Worm (Caenorhabditis elegans) whole organism, L1 larva: ENCODE data around the gene cyn-10.

Source experiments
- C34B4.2 ChIP-seq: sonication (generic microtip); optimal IDR thresholded peaks from 2 replicates; lab custom pipeline; 2017; ENCODE audit warnings: mild to moderate bottlenecking, missing genetic modification characterization, missing compliant biosample characterization
- F16B12.6 ChIP-seq: fragments of 150-350 bp; optimal IDR thresholded peaks from 2 replicates; lab custom pipeline; 2014; ENCODE audit warnings: missing biosample characterization, missing genetic modification characterization
- Y116A8C.19 ChIP-seq: sonication (generic microtip); optimal IDR thresholded peaks from 2 replicates; lab custom pipeline; 2016; ENCODE audit warnings: missing compliant biosample characterization, missing genetic modification characterization, borderline replicate concordance
- aha-1 ChIP-seq: fragments of 150-350 bp; optimal IDR thresholded peaks from 2 replicates; lab custom pipeline; 2014; ENCODE audit warnings: missing biosample characterization, missing genetic modification characterization
- alr-1 ChIP-seq: fragments of 200-800 bp; sonication (Bioruptor generic); optimal IDR thresholded peaks from 2 replicates; lab custom pipeline; 2018; ENCODE audit warnings: borderline replicate concordance, mild to moderate bottlenecking, missing genetic modification characterization, missing compliant biosample characterization
- aly-2 ChIP-seq: fragments of 150-350 bp; optimal IDR thresholded peaks from 2 replicates; lab custom pipeline; 2014; ENCODE audit warnings: missing biosample characterization, missing genetic modification characterization
- ama-1 ChIP-seq: fragments of 150-350 bp; optimal IDR thresholded peaks from 2 replicates; lab custom pipeline; 2014
- blmp-1 ChIP-seq: fragments of 150-350 bp; optimal IDR thresholded peaks from 2 replicates; lab custom pipeline; 2014; ENCODE audit warnings: missing biosample characterization, missing genetic modification characterization
- ces-1 ChIP-seq: fragments of 150-350 bp; optimal IDR thresholded peaks from 2 replicates; lab custom pipeline; 2014; ENCODE audit warnings: missing biosample characterization, missing genetic modification reagents, missing genetic modification characterization
- dpl-1 ChIP-seq, 3 experiments: fragments of 150-350 bp in 2 of 3; sonication (generic microtip) in 1 of 3; optimal IDR thresholded peaks; 2 replicates each; lab custom pipeline; 2014 to 2017; ENCODE audit warnings: missing biosample characterization in 3 of 3, missing genetic modification characterization in 3 of 3, missing genetic modification reagents in 3 of 3
- efl-3 ChIP-seq: fragments of 200-800 bp; sonication (Bioruptor generic); optimal IDR thresholded peaks from 2 replicates; lab custom pipeline; 2018; ENCODE audit warnings: mild to moderate bottlenecking, missing genetic modification characterization, missing compliant biosample characterization
- egl-27 ChIP-seq, 2 experiments: fragments of 150-350 bp in 1 of 2; sonication (generic microtip); optimal IDR thresholded peaks; 3 replicates each; lab custom pipeline; 2017 to 2018; ENCODE audit warnings: missing biosample characterization in 2 of 2, missing genetic modification characterization in 2 of 2, missing genetic modification reagents in 2 of 2
- elt-2 ChIP-seq: sonication (generic microtip); optimal IDR thresholded peaks from 2 replicates; lab custom pipeline; 2016; ENCODE audit warnings: missing genetic modification characterization, mild to moderate bottlenecking, inconsistent platforms, missing compliant biosample characterization, missing genetic modification reagents
- ets-5 ChIP-seq: fragments of 200-800 bp; sonication (Bioruptor generic); IDR thresholded peaks from 2 replicates; pipeline ENCODE4 v1.3.6; 2022; ENCODE audit warnings: missing genetic modification characterization, missing compliant biosample characterization
- fkh-10 ChIP-seq: sonication (generic microtip); optimal IDR thresholded peaks from 2 replicates; lab custom pipeline; 2017; ENCODE audit warnings: missing biosample characterization, missing genetic modification reagents, missing genetic modification characterization
- fkh-4 ChIP-seq: sonication (generic microtip); optimal IDR thresholded peaks from 2 replicates; lab custom pipeline; 2016; ENCODE audit warnings: missing compliant biosample characterization, missing genetic modification characterization, borderline replicate concordance
- fkh-8 ChIP-seq: sonication (generic microtip); optimal IDR thresholded peaks from 2 replicates; lab custom pipeline; 2016; ENCODE audit warnings: mild to moderate bottlenecking, missing genetic modification characterization, missing compliant biosample characterization
- hlh-17 ChIP-seq: fragments of 200-800 bp; sonication (Bioruptor generic); optimal IDR thresholded peaks from 2 replicates; lab custom pipeline; 2018; ENCODE audit warnings: missing genetic modification characterization, mild to moderate bottlenecking, missing compliant biosample characterization, moderate library complexity, borderline replicate concordance
- hpl-2 ChIP-seq: fragments of 150-350 bp; optimal IDR thresholded peaks from 2 replicates; lab custom pipeline; 2014; ENCODE audit warnings: missing biosample characterization, missing genetic modification reagents, missing genetic modification characterization
- isw-1 ChIP-seq: fragments of 200-800 bp; sonication (Bioruptor generic); IDR thresholded peaks from 2 replicates; pipeline ENCODE4 v1.3.6; 2022; ENCODE audit warnings: missing genetic modification characterization, missing compliant biosample characterization
- jun-1 ChIP-seq: fragments of 150-350 bp; optimal IDR thresholded peaks from 2 replicates; lab custom pipeline; 2014; ENCODE audit warnings: missing biosample characterization, missing genetic modification reagents, missing genetic modification characterization
- lin-35 ChIP-seq, 2 experiments: fragments of 150-350 bp; optimal IDR thresholded peaks; 2 replicates each; lab custom pipeline; 2014; ENCODE audit warnings: missing biosample characterization in 2 of 2, missing genetic modification characterization in 2 of 2, missing genetic modification reagents in 2 of 2
- lir-3 ChIP-seq: sonication (generic microtip); optimal IDR thresholded peaks from 2 replicates; lab custom pipeline; 2016; ENCODE audit warnings: mild to moderate bottlenecking, missing genetic modification characterization, moderate library complexity, missing compliant biosample characterization; ENCODE audit not compliant: poor library complexity
- lsy-2 ChIP-seq, 2 experiments: fragments of 150-350 bp; optimal IDR thresholded peaks; 2 replicates each; lab custom pipeline; 2014; ENCODE audit warnings: missing biosample characterization in 2 of 2, missing genetic modification characterization in 2 of 2
- mab-9 ChIP-seq: fragments of 200-800 bp; sonication (Bioruptor generic); IDR thresholded peaks from 2 replicates; pipeline ENCODE4 v1.3.6; 2022; ENCODE audit warnings: missing genetic modification reagents, missing genetic modification characterization, missing compliant biosample characterization
- mdl-1 ChIP-seq, 2 experiments: fragments of 150-350 bp; optimal IDR thresholded peaks; 2 replicates each; lab custom pipeline; 2014 to 2017; ENCODE audit warnings: missing biosample characterization in 2 of 2, missing genetic modification characterization in 2 of 2, inconsistent platforms in 1 of 2
- mef-2 ChIP-seq: fragments of 150-350 bp; optimal IDR thresholded peaks from 2 replicates; lab custom pipeline; 2014; ENCODE audit warnings: missing biosample characterization, missing genetic modification characterization
- mep-1 ChIP-seq: fragments of 150-350 bp; optimal IDR thresholded peaks from 2 replicates; lab custom pipeline; 2014; ENCODE audit warnings: missing biosample characterization, missing genetic modification characterization
- nhr-11 ChIP-seq: fragments of 150-350 bp; optimal IDR thresholded peaks from 2 replicates; lab custom pipeline; 2014; ENCODE audit warnings: missing biosample characterization, missing genetic modification characterization
- nhr-12 ChIP-seq: sonication (generic microtip); optimal IDR thresholded peaks from 2 replicates; lab custom pipeline; 2017; ENCODE audit warnings: missing biosample characterization, missing genetic modification characterization
- nhr-19 ChIP-seq: fragments of 200-800 bp; sonication (Bioruptor generic); conservative IDR thresholded peaks from 2 replicates; pipeline ENCODE4 v1.3.6; 2022; ENCODE audit warnings: missing genetic modification characterization, missing compliant biosample characterization
- nhr-20 ChIP-seq: sonication (generic microtip); optimal IDR thresholded peaks from 2 replicates; lab custom pipeline; 2016; ENCODE audit warnings: mild to moderate bottlenecking, missing genetic modification characterization, missing compliant biosample characterization
- nhr-76 ChIP-seq: sonication (generic microtip); optimal IDR thresholded peaks from 2 replicates; lab custom pipeline; 2017; ENCODE audit warnings: missing biosample characterization, missing genetic modification characterization
- nhr-77 ChIP-seq: fragments of 150-350 bp; optimal IDR thresholded peaks from 2 replicates; lab custom pipeline; 2014; ENCODE audit warnings: missing biosample characterization, missing genetic modification characterization
- nhr-84 ChIP-seq: sonication (generic microtip); optimal IDR thresholded peaks from 2 replicates; lab custom pipeline; 2017; ENCODE audit warnings: missing biosample characterization, missing genetic modification characterization
- nhr-85 ChIP-seq: sonication (generic microtip); peaks from one replicate; lab custom pipeline; 2016; ENCODE audit warnings: missing genetic modification characterization, inconsistent platforms, missing compliant biosample characterization
- pag-3 ChIP-seq: sonication (generic microtip); optimal IDR thresholded peaks from 2 replicates; lab custom pipeline; 2017; ENCODE audit warnings: missing genetic modification characterization, mild to moderate bottlenecking, missing compliant biosample characterization, antibody characterized with exemption, borderline replicate concordance; ENCODE audit not compliant: insufficient read depth
- pax-3 ChIP-seq: fragments of 200-800 bp; sonication (Bioruptor generic); optimal IDR thresholded peaks from 2 replicates; lab custom pipeline; 2018; ENCODE audit warnings: mild to moderate bottlenecking, missing genetic modification characterization, moderate library complexity, missing compliant biosample characterization
- pqm-1 ChIP-seq: sonication (generic microtip); optimal IDR thresholded peaks from 3 replicates; lab custom pipeline; 2017; ENCODE audit warnings: missing biosample characterization, missing genetic modification characterization
- rnt-1 ChIP-seq: sonication (generic microtip); optimal IDR thresholded peaks from 2 replicates; lab custom pipeline; 2016; ENCODE audit warnings: mild to moderate bottlenecking, missing genetic modification characterization, moderate library complexity, missing compliant biosample characterization
- skn-1 ChIP-seq: fragments of 150-350 bp; optimal IDR thresholded peaks from 2 replicates; lab custom pipeline; 2014; ENCODE audit warnings: missing biosample characterization, missing genetic modification characterization
- snu-23 ChIP-seq: sonication (generic microtip); optimal IDR thresholded peaks from 2 replicates; lab custom pipeline; 2016; ENCODE audit warnings: missing genetic modification characterization, missing compliant biosample characterization
- sox-4 ChIP-seq: sonication (generic microtip); optimal IDR thresholded peaks from 2 replicates; lab custom pipeline; 2016; ENCODE audit warnings: missing genetic modification characterization, missing compliant biosample characterization
- sptf-1 ChIP-seq: fragments of 150-350 bp; optimal IDR thresholded peaks from 2 replicates; lab custom pipeline; 2014; ENCODE audit warnings: missing biosample characterization, missing genetic modification characterization
- swsn-7 ChIP-seq: sonication (generic microtip); optimal IDR thresholded peaks from 2 replicates; lab custom pipeline; 2016; ENCODE audit warnings: missing genetic modification characterization, missing compliant biosample characterization
- tbx-2 ChIP-seq: sonication (generic microtip); optimal IDR thresholded peaks from 2 replicates; lab custom pipeline; 2016; ENCODE audit warnings: missing genetic modification characterization, missing compliant biosample characterization
- tlp-1 ChIP-seq: fragments of 150-350 bp; optimal IDR thresholded peaks from 2 replicates; lab custom pipeline; 2014; ENCODE audit warnings: missing biosample characterization, missing genetic modification characterization
- unc-30 ChIP-seq: sonication (generic microtip); optimal IDR thresholded peaks from 2 replicates; lab custom pipeline; 2017; ENCODE audit warnings: missing biosample characterization, missing genetic modification characterization
- unc-62 ChIP-seq: fragments of 150-350 bp; optimal IDR thresholded peaks from 2 replicates; lab custom pipeline; 2014; ENCODE audit warnings: missing biosample characterization, missing genetic modification reagents, missing genetic modification characterization
- unc-86 ChIP-seq: sonication (generic microtip); optimal IDR thresholded peaks from 2 replicates; lab custom pipeline; 2016; ENCODE audit warnings: missing genetic modification characterization, missing compliant biosample characterization
- unc-98 ChIP-seq: fragments of 200-800 bp; sonication (Bioruptor generic); IDR thresholded peaks from 2 replicates; pipeline ENCODE4 v1.3.6; 2022; ENCODE audit warnings: missing genetic modification characterization, missing compliant biosample characterization
- zag-1 ChIP-seq: fragments of 150-350 bp; optimal IDR thresholded peaks from 2 replicates; lab custom pipeline; 2014; ENCODE audit warnings: missing biosample characterization, missing genetic modification characterization
- ztf-11 ChIP-seq, 2 experiments: sonication (generic microtip); optimal IDR thresholded peaks; 2 replicates each; lab custom pipeline; 2016 to 2017; ENCODE audit warnings: missing genetic modification characterization in 2 of 2, missing biosample characterization in 1 of 2, missing compliant biosample characterization in 1 of 2
- ztf-4 ChIP-seq: fragments of 150-350 bp; optimal IDR thresholded peaks from 2 replicates; lab custom pipeline; 2014; ENCODE audit warnings: missing biosample characterization, missing genetic modification characterization

Gene cyn-10

DNA sequence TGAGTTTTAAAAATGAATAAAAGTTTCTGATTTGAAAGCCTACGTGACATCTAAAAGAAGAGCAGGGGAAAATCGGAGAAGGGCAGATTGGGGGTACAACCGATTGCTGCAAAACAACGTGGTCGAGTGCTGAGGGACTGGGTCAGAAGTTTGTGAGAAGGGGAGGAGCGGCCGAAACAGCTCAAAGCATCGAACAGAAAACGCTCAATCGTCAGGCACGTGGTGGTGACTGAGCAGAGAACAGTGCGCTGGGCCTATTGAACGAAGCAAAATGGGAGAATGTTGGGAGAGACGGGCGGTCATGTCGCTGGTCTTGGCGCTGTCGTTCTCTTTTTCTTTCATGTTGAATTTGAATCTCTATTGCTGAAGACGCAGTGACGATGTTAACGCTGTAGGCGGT, 22.0 kb downstream of the cyn-10 start (continued):
- peak in 2 of 3 experiments; percentile 15 to 38 for TF ChIP-seq dpl-1 (GFP tag; optimal IDR thresholded peaks at IDR 0.05; lab: Kevin White, UChicago)
- TF ChIP-seq swsn-7 = peak; percentile 60
- TF ChIP-seq lin-35 (GFP tag; optimal IDR thresholded peaks at IDR 0.05; lab: Kevin White, UChicago) = peak; percentile 33 to 77
- TF ChIP-seq alr-1 (tag; lab: Kevin White, UChicago) = no peak
- no peak for TF ChIP-seq mep-1 (tag; lab: Kevin White, UChicago)
- peak; percentile 48 for TF ChIP-seq tbx-2 (tag; lab: Kevin White, UChicago)
- TF ChIP-seq isw-1 = 0 out of 2 replicates have a peak, but pooled peaks have one; percentile 1
- TF ChIP-seq sptf-1 (tag; lab: Kevin White, UChicago) = no peak
- no peak for TF ChIP-seq mab-9 (GFP tag; lab: Robert Waterston, UW)
- TF ChIP-seq fkh-10 (GFP tag; lab: Kevin White, UChicago) = no peak
- TF ChIP-seq ces-1 (GFP tag; lab: Kevin White, UChicago) = no peak
- TF ChIP-seq pqm-1 (tag; lab: Kevin White, UChicago) = no peak
- TF ChIP-seq nhr-84 (tag; lab: Kevin White, UChicago) = no peak
- TF ChIP-seq nhr-20 (tag; lab: Kevin White, UChicago) = peak; percentile 81
- peak in 1 of 2 experiments; percentile 95 for TF ChIP-seq mdl-1 (tag; optimal IDR thresholded peaks at IDR 0.05; lab: Kevin White, UChicago)
- TF ChIP-seq nhr-19 (GFP tag; lab: Robert Waterston, UW) = peak; percentile 96
- no peak for TF ChIP-seq unc-62
- TF ChIP-seq nhr-76 (tag; lab: Kevin White, UChicago) = no peak
- TF ChIP-seq hpl-2 (GFP tag; lab: Kevin White, UChicago) = no peak
- TF ChIP-seq jun-1 (tag; lab: Kevin White, UChicago) = peak; percentile 60
- TF ChIP-seq ets-5 = no peak
- no peak for TF ChIP-seq F16B12.6 (tag; lab: Kevin White, UChicago)
- no peak for TF ChIP-seq hlh-17 (GFP tag; lab: Kevin White, UChicago)
- TF ChIP-seq lir-3 = peak; percentile 29
- TF ChIP-seq skn-1 (tag; lab: Kevin White, UChicago) = peak; percentile 43
- TF ChIP-seq ztf-11 (tag; optimal IDR thresholded peaks at IDR 0.05; lab: Kevin White, UChicago) = no peak
- TF ChIP-seq aly-2 = no peak
- peak; percentile 43 for TF ChIP-seq ztf-4
- peak in 1 of 2 experiments; percentile 39 for TF ChIP-seq egl-27 (tag; optimal IDR thresholded peaks at IDR 0.05; lab: Kevin White, UChicago)
- TF ChIP-seq nhr-11 (tag; lab: Kevin White, UChicago) = no peak
- TF ChIP-seq mef-2 (tag; lab: Kevin White, UChicago) = no peak
- TF ChIP-seq pag-3 (tag; lab: Kevin White, UChicago) = no peak
- TF ChIP-seq fkh-8 (tag; lab: Kevin White, UChicago) = peak; percentile 8
- TF ChIP-seq zag-1 (tag; lab: Kevin White, UChicago) = no peak
- peak; percentile 50 to 65 for TF ChIP-seq lsy-2 (tag; optimal IDR thresholded peaks at IDR 0.05; lab: Kevin White, UChicago)
- TF ChIP-seq blmp-1 (tag; lab: Kevin White, UChicago) = no peak
- no peak for TF ChIP-seq aha-1
- no peak for TF ChIP-seq nhr-77 (tag; lab: Kevin White, UChicago)
- TF ChIP-seq pax-3 (tag; lab: Kevin White, UChicago) = no peak
- no peak for TF ChIP-seq sox-4 (tag; lab: Kevin White, UChicago)
- TF ChIP-seq efl-3 (GFP tag; lab: Kevin White, UChicago) = no peak
- peak; percentile 49 for TF ChIP-seq ama-1 (lab: Kevin White, UChicago)
- no peak for TF ChIP-seq elt-2
- TF ChIP-seq Y116A8C.19 (tag; lab: Kevin White, UChicago) = no peak
- no peak for TF ChIP-seq unc-98 (GFP tag; lab: Robert Waterston, UW)
- no peak for TF ChIP-seq fkh-4 (tag; lab: Kevin White, UChicago)
- peak; percentile 87 for TF ChIP-seq nhr-85 (tag; lab: Kevin White, UChicago)
- TF ChIP-seq tlp-1 (tag; lab: Kevin White, UChicago) = no peak
- TF ChIP-seq C34B4.2 (tag; lab: Kevin White, UChicago) = no peak
- peak; percentile 83 for TF ChIP-seq snu-23
- TF ChIP-seq nhr-12 (tag; lab: Kevin White, UChicago) = no peak
- peak; percentile 40 for TF ChIP-seq rnt-1 (tag; lab: Kevin White, UChicago)
- TF ChIP-seq unc-30 = no peak
- TF ChIP-seq unc-86 (tag; lab: Kevin White, UChicago) = no peak
